Worm (Caenorhabditis elegans) whole organism, midembryonic: ENCODE results near the gene fbxa-116.

Source experiments
- T22C8.4 ChIP-seq: fragments of 200-800 bp; sonication (Bioruptor generic); IDR thresholded peaks from 2 replicates; pipeline ENCODE4 v1.3.6; 2022; ENCODE audit warnings: missing genetic modification characterization, missing compliant biosample characterization
- flt-1 ChIP-seq: fragments of 200-800 bp; sonication (Bioruptor generic); IDR thresholded peaks from 2 replicates; pipeline ENCODE4 v1.3.6; 2022; ENCODE audit warnings: missing genetic modification characterization, missing compliant biosample characterization
- klf-2 ChIP-seq: fragments of 200-800 bp; sonication (Bioruptor generic); conservative IDR thresholded peaks from 2 replicates; pipeline ENCODE4 v1.3.6; 2022; ENCODE audit warnings: missing genetic modification reagents, missing genetic modification characterization, missing compliant biosample characterization
- med-1 ChIP-seq: sonication (generic microtip); optimal IDR thresholded peaks from 2 replicates; lab custom pipeline; 2017; ENCODE audit warnings: missing genetic modification characterization, mild to moderate bottlenecking, missing compliant biosample characterization, antibody characterized with exemption, missing genetic modification reagents; ENCODE audit not compliant: insufficient read depth
- tab-1 ChIP-seq: fragments of 200-800 bp; sonication (Bioruptor generic); IDR thresholded peaks from 2 replicates; pipeline ENCODE4 v1.3.6; 2022; ENCODE audit warnings: missing genetic modification characterization, missing compliant biosample characterization
- ztf-23 ChIP-seq: fragments of 200-800 bp; sonication (Bioruptor generic); IDR thresholded peaks from 2 replicates; pipeline ENCODE4 v1.3.6; 2022; ENCODE audit warnings: missing genetic modification reagents, missing genetic modification characterization, missing compliant biosample characterization
- ztf-29 ChIP-seq: fragments of 200-800 bp; sonication (Bioruptor generic); IDR thresholded peaks from 2 replicates; pipeline ENCODE4 v1.3.6; 2022; ENCODE audit warnings: missing genetic modification reagents, missing genetic modification characterization, missing compliant biosample characterization

DNA sequence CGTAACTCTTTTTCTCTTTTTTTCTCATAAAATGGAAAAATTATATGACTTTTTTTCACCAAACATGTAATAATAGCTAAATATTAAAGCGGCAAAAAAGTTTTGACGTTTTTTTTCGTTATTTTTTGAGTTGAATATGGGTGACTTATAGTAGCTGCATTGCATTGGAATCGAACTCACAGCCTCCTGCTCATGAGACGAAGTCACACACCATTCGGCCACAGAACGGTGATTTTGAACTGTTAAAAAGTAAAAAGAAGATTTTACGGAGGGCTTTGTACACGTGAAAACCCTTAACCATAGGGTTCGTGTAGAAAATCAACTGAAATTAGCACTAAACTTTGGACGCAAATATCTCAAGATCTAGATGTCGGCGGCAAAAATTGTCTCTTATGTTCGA, 36.8 kb downstream of the fbxa-116 start:
- no peak for TF ChIP-seq flt-1
- no peak for TF ChIP-seq T22C8.4 (GFP tag; lab: Robert Waterston, UW)
- TF ChIP-seq ztf-23 (GFP tag; lab: Robert Waterston, UW) = no peak
- TF ChIP-seq tab-1 (GFP tag; lab: Robert Waterston, UW) = no peak
- no peak for TF ChIP-seq klf-2 (GFP tag; lab: Robert Waterston, UW)
- TF ChIP-seq ztf-29 (GFP tag; lab: Robert Waterston, UW) = no peak
- TF ChIP-seq med-1 = no peak
